Worm (Caenorhabditis elegans) whole organism, L3 larva: ENCODE data around the gene R07B1.5.

Experiments
- aly-2 ChIP-seq: fragments of 150-350 bp; optimal IDR thresholded peaks from 2 replicates; lab custom pipeline; 2014; ENCODE audit warnings: missing biosample characterization, missing genetic modification characterization
- ama-1 ChIP-seq: fragments of 150-350 bp; optimal IDR thresholded peaks from 2 replicates; lab custom pipeline; 2018
- ceh-16 ChIP-seq: sonication (generic microtip); optimal IDR thresholded peaks from 2 replicates; lab custom pipeline; 2017; ENCODE audit warnings: missing biosample characterization, missing genetic modification characterization
- ceh-28 ChIP-seq: fragments of 150-350 bp; optimal IDR thresholded peaks from 2 replicates; lab custom pipeline; 2014; ENCODE audit warnings: missing biosample characterization, missing genetic modification reagents, missing genetic modification characterization
- ceh-82 ChIP-seq: fragments of 150-350 bp; optimal IDR thresholded peaks from 2 replicates; lab custom pipeline; 2014; ENCODE audit warnings: missing biosample characterization, missing genetic modification characterization
- ceh-9 ChIP-seq: sonication (generic microtip); optimal IDR thresholded peaks from 2 replicates; lab custom pipeline; 2018; ENCODE audit warnings: missing biosample characterization, missing genetic modification characterization
- daf-12 ChIP-seq: fragments of 150-350 bp; optimal IDR thresholded peaks from 2 replicates; lab custom pipeline; 2014; ENCODE audit warnings: missing biosample characterization, missing genetic modification reagents, missing genetic modification characterization
- egl-5 ChIP-seq: fragments of 150-350 bp; optimal IDR thresholded peaks from 2 replicates; lab custom pipeline; 2017; ENCODE audit warnings: missing biosample characterization, missing genetic modification reagents, missing genetic modification characterization, inconsistent platforms
- elt-1 ChIP-seq: fragments of 150-350 bp; optimal IDR thresholded peaks from 2 replicates; lab custom pipeline; 2014; ENCODE audit warnings: missing biosample characterization, missing genetic modification characterization
- elt-2 ChIP-seq: sonication (generic microtip); optimal IDR thresholded peaks from 2 replicates; lab custom pipeline; 2016; ENCODE audit warnings: missing genetic modification reagents, mild to moderate bottlenecking, missing genetic modification characterization, missing compliant biosample characterization
- elt-3 ChIP-seq, 3 experiments: fragments of 150-350 bp in 1 of 3; sonication (generic microtip) in 2 of 3; optimal IDR thresholded peaks; 2 replicates in 2 of 3; 4 replicates in 1 of 3; lab custom pipeline; 2014 to 2017; ENCODE audit warnings: missing biosample characterization in 3 of 3, missing genetic modification characterization in 3 of 3
- fkh-10 ChIP-seq: sonication (generic microtip); optimal IDR thresholded peaks from 2 replicates; lab custom pipeline; 2017; ENCODE audit warnings: missing biosample characterization, missing genetic modification reagents, missing genetic modification characterization
- fkh-2 ChIP-seq: fragments of 150-350 bp; optimal IDR thresholded peaks from 2 replicates; lab custom pipeline; 2014; ENCODE audit warnings: missing biosample characterization, missing genetic modification reagents, missing genetic modification characterization
- fos-1 ChIP-seq: fragments of 150-350 bp; optimal IDR thresholded peaks from 2 replicates; lab custom pipeline; 2014; ENCODE audit warnings: missing biosample characterization, missing genetic modification characterization
- hmg-11 ChIP-seq: sonication (generic microtip); optimal IDR thresholded peaks from 2 replicates; lab custom pipeline; 2016; ENCODE audit warnings: missing genetic modification characterization, missing compliant biosample characterization
- jun-1 ChIP-seq: fragments of 150-350 bp; optimal IDR thresholded peaks from 2 replicates; lab custom pipeline; 2014; ENCODE audit warnings: missing biosample characterization, missing genetic modification reagents, missing genetic modification characterization
- lin-15B ChIP-seq: fragments of 150-350 bp; optimal IDR thresholded peaks from 2 replicates; lab custom pipeline; 2014; ENCODE audit warnings: missing biosample characterization, missing genetic modification characterization
- lsy-12 ChIP-seq: sonication (generic microtip); optimal IDR thresholded peaks from 2 replicates; lab custom pipeline; 2016; ENCODE audit warnings: mild to moderate bottlenecking, missing genetic modification characterization, missing compliant biosample characterization
- mml-1 ChIP-seq: fragments of 150-350 bp; sonication (generic microtip); optimal IDR thresholded peaks from 3 replicates; lab custom pipeline; 2014; ENCODE audit warnings: missing biosample characterization, missing genetic modification characterization
- nhr-12 ChIP-seq: fragments of 150-350 bp; optimal IDR thresholded peaks from 2 replicates; lab custom pipeline; 2014; ENCODE audit warnings: missing biosample characterization, missing genetic modification characterization
- nhr-23 ChIP-seq: fragments of 150-350 bp; optimal IDR thresholded peaks from 2 replicates; lab custom pipeline; 2014; ENCODE audit warnings: missing biosample characterization, missing genetic modification reagents, missing genetic modification characterization
- nhr-237 ChIP-seq: fragments of 150-350 bp; optimal IDR thresholded peaks from 2 replicates; lab custom pipeline; 2014; ENCODE audit warnings: missing biosample characterization, missing genetic modification characterization
- nhr-43 ChIP-seq: sonication (generic microtip); optimal IDR thresholded peaks from 2 replicates; lab custom pipeline; 2016; ENCODE audit warnings: mild to moderate bottlenecking, missing genetic modification characterization, missing compliant biosample characterization; ENCODE audit not compliant: poor library complexity, severe bottlenecking
- nhr-76 ChIP-seq: fragments of 150-350 bp; sonication (generic microtip); optimal IDR thresholded peaks from 5 replicates; lab custom pipeline; 2014; ENCODE audit warnings: missing biosample characterization, missing genetic modification characterization
- pha-4 ChIP-seq: fragments of 150-350 bp; optimal IDR thresholded peaks from 2 replicates; lab custom pipeline; 2014; ENCODE audit warnings: missing biosample characterization, missing genetic modification reagents, missing genetic modification characterization
- pqm-1 ChIP-seq: fragments of 150-350 bp; optimal IDR thresholded peaks from 2 replicates; lab custom pipeline; 2017; ENCODE audit warnings: missing biosample characterization, missing genetic modification characterization, inconsistent platforms
- sea-2 ChIP-seq: fragments of 150-350 bp; sonication (generic microtip); optimal IDR thresholded peaks from 4 replicates; lab custom pipeline; 2014; ENCODE audit warnings: missing biosample characterization, missing genetic modification reagents, missing genetic modification characterization
- tbx-2 ChIP-seq: sonication (generic microtip); optimal IDR thresholded peaks from 2 replicates; lab custom pipeline; 2016; ENCODE audit warnings: mild to moderate bottlenecking, missing genetic modification characterization, missing compliant biosample characterization
- ztf-11 ChIP-seq: fragments of 150-350 bp; optimal IDR thresholded peaks from 2 replicates; lab custom pipeline; 2014; ENCODE audit warnings: missing biosample characterization, missing genetic modification characterization
- ztf-4 ChIP-seq: fragments of 150-350 bp; optimal IDR thresholded peaks from 2 replicates; lab custom pipeline; 2014; ENCODE audit warnings: missing biosample characterization, missing genetic modification characterization

R07B1.5 gene

ce11 chrX:9850258-9850657 is 13.1 kb upstream of the R07B1.5 start, which contains the start of gene lec-8:
TSS of gene lec-8 (plus strand) at chrX:9850571.
- TF ChIP-seq lin-15B (tag; lab: Kevin White, UChicago) (no peak), aly-2 (tag; lab: Kevin White, UChicago) (no peak), fkh-10 (no peak), ztf-4 (tag; lab: Kevin White, UChicago) (no peak), fkh-2 (tag; lab: Kevin White, UChicago) (no peak), lsy-12 (tag; lab: Kevin White, UChicago) (no peak), nhr-12 (tag; lab: Kevin White, UChicago) (no peak), elt-2 (tag; lab: Kevin White, UChicago) (peak; percentile 89), ztf-11 (tag; lab: Kevin White, UChicago) (no peak), nhr-76 (no peak), ceh-16 (tag; lab: Kevin White, UChicago) (no peak), egl-5 (tag; lab: Kevin White, UChicago) (no peak), jun-1 (tag; lab: Kevin White, UChicago) (peak; percentile 60)

- TF ChIP-seq fkh-10 (no peak), jun-1 (tag; lab: Kevin White, UChicago) (peak; percentile 9), nhr-43 (tag; lab: Kevin White, UChicago) (no peak), ceh-82 (tag; lab: Kevin White, UChicago) (no peak), pqm-1 (tag; lab: Kevin White, UChicago) (peak; percentile 53), elt-2 (tag; lab: Kevin White, UChicago) (peak; percentile 53), pha-4 (tag; lab: Kevin White, UChicago) (peak; percentile 98), nhr-23 (no peak)
Measured at ce11 chrX:9851745-9852330, 11.5 kb upstream of the R07B1.5 start, which contains the start of gene lec-7. TSS of gene lec-7 (plus strand) at chrX:9852041.

ce11 chrX:9856618-9857017 is 6.8 kb upstream of the R07B1.5 start, which contains the start of gene R07B1.11:
TSS of gene R07B1.11 (plus strand) at chrX:9856918.
- no peak for TF ChIP-seq sea-2
- TF ChIP-seq ceh-16 (tag; lab: Kevin White, UChicago) = no peak
- TF ChIP-seq lsy-12 (tag; lab: Kevin White, UChicago) = no peak
- TF ChIP-seq mml-1 (tag; lab: Kevin White, UChicago) = no peak
- TF ChIP-seq tbx-2 (tag; lab: Kevin White, UChicago) = no peak
- no peak for TF ChIP-seq hmg-11 (tag; lab: Kevin White, UChicago)
- TF ChIP-seq fkh-2 (tag; lab: Kevin White, UChicago) = no peak
- no peak for TF ChIP-seq egl-5 (tag; lab: Kevin White, UChicago)
- TF ChIP-seq fos-1 = no peak
- TF ChIP-seq nhr-237 = no peak
- TF ChIP-seq ceh-9 (tag; lab: Kevin White, UChicago) = no peak
- no peak for TF ChIP-seq lin-15B (tag; lab: Kevin White, UChicago)
- no peak for TF ChIP-seq elt-2 (tag; lab: Kevin White, UChicago)

ce11 chrX:9858069-9858468 is 5.3 kb upstream of the R07B1.5 start, which contains the start of gene scav-5:
TSS of gene scav-5 (plus strand) at chrX:9858365.
- no peak for TF ChIP-seq sea-2
- TF ChIP-seq ceh-9 (tag; lab: Kevin White, UChicago) = no peak
- no peak for TF ChIP-seq ceh-28 (tag; lab: Kevin White, UChicago)
- TF ChIP-seq nhr-23 = no peak
- no peak for TF ChIP-seq ama-1 (lab: Kevin White, UChicago)
- peak; percentile 91 for TF ChIP-seq elt-2 (tag; lab: Kevin White, UChicago)
- TF ChIP-seq pqm-1 (tag; lab: Kevin White, UChicago) = peak; percentile 92
- TF ChIP-seq pha-4 (tag; lab: Kevin White, UChicago) = peak; percentile 3
- no peak for TF ChIP-seq nhr-12 (tag; lab: Kevin White, UChicago)
- TF ChIP-seq elt-1 (tag; lab: Kevin White, UChicago) = no peak
- no peak for TF ChIP-seq elt-3 (tag; optimal IDR thresholded peaks at IDR 0.05; lab: Kevin White, UChicago)

ce11 chrX:9866355-9866754 is 3.0 kb downstream of the R07B1.5 start, which contains the start of gene R07B1.6:
TSS of gene R07B1.6 (plus strand) at chrX:9866655.
- TF ChIP-seq aly-2 (tag; lab: Kevin White, UChicago) (no peak), hmg-11 (tag; lab: Kevin White, UChicago) (no peak), daf-12 (tag; lab: Kevin White, UChicago) (no peak), fos-1 (no peak), nhr-237 (no peak)
